Worm (Caenorhabditis elegans): ENCODE measurements around the gene ZK1248.17.

- no peak for TF ChIP-seq med-1 (GFP tag; optimal IDR thresholded peaks at IDR 0.05; ENCODE audit: insufficient read depth)
- TF ChIP-seq tab-1 (GFP tag; IDR thresholded peaks at IDR 0.05): no peak
- TF ChIP-seq ztf-29 (GFP tag; IDR thresholded peaks at IDR 0.05): no peak
- TF ChIP-seq flt-1 (GFP tag; IDR thresholded peaks at IDR 0.05): no peak
- TF ChIP-seq ref-1 (GFP tag; conservative IDR thresholded peaks at IDR 0.05): no peak
- TF ChIP-seq cog-1 (tag; optimal IDR thresholded peaks at IDR 0.05): no peak
These were observed 27.1 kb upstream of the ZK1248.17 start for ce11 chrII:5872414-5872813.
